Fruit fly (Drosophila melanogaster) Kc167 (cell line): ENCODE data around the gene Fancl.

ENCODE experiments used
- Myc ChIP-seq: fragments of >200 bp; optimal IDR thresholded peaks from 2 replicates; lab custom pipeline; 2017; ENCODE audit warnings: missing external identifiers
- Sin3A ChIP-seq: fragments of >200 bp; optimal IDR thresholded peaks from 2 replicates; lab custom pipeline; 2018; ENCODE audit warnings: missing external identifiers
- insv ChIP-seq: fragments of >200 bp; optimal IDR thresholded peaks from 3 replicates; lab custom pipeline; 2018; ENCODE audit warnings: missing external identifiers
- psq ChIP-seq: fragments of >200 bp; optimal IDR thresholded peaks from 2 replicates; lab custom pipeline; 2017; ENCODE audit warnings: missing external identifiers
- ttk ChIP-seq: sonication (Bioruptor generic); optimal IDR thresholded peaks from 2 replicates; lab custom pipeline; 2017; ENCODE audit warnings: missing external identifiers

dm6 chr3R:10098296-10098675, 45.6 kb upstream of the Fancl start:
- TF ChIP-seq psq (lab: Kevin White, UChicago) (no peak), Sin3A (lab: Kevin White, UChicago) (no peak), Myc (lab: Kevin White, UChicago) (no peak), insv (lab: Kevin White, UChicago) (no peak), ttk (lab: Kevin White, UChicago) (no peak)
